Fruit fly (Drosophila melanogaster): ENCODE results near the gene CG12986.
A peak's percentile ranks its signal among the peaks of the same experiment; 100 is the strongest.

The CG12986 gene

dm6 chrX:17780295-17780694 lies 39.2 kb downstream of the CG12986 start (continued):
- TF ChIP-seq HLHmδ (GFP tag; optimal IDR thresholded peaks at IDR 0.05): no peak
- no peak for TF ChIP-seq org-1 (GFP tag; optimal IDR thresholded peaks at IDR 0.05)
- no peak for TF ChIP-seq danr (GFP tag; IDR thresholded peaks at IDR 0.05)
- no peak for TF ChIP-seq prd (optimal IDR thresholded peaks at IDR 0.05)
- TF ChIP-seq prd (GFP tag; IDR thresholded peaks at IDR 0.05): peak; percentile 22; the same call in 1 of the 3 replicates
- no peak for TF ChIP-seq CG10543 (GFP tag; optimal IDR thresholded peaks at IDR 0.05)
- no peak for TF ChIP-seq gcm (GFP tag; optimal IDR thresholded peaks at IDR 0.05)
- TF ChIP-seq lov (optimal IDR thresholded peaks at IDR 0.05): no peak
- no peak for TF ChIP-seq lov (GFP tag; IDR thresholded peaks at IDR 0.05)
- TF ChIP-seq hth (optimal IDR thresholded peaks at IDR 0.05): no peak
- TF ChIP-seq YL-1 (GFP tag; optimal IDR thresholded peaks at IDR 0.05): no peak
- TF ChIP-seq Asciz (GFP tag; optimal IDR thresholded peaks at IDR 0.05): peak; percentile 23
- TF ChIP-seq NK7.1 (GFP tag; optimal IDR thresholded peaks at IDR 0.05): no peak
- TF ChIP-seq bsh (GFP tag; optimal IDR thresholded peaks at IDR 0.05): peak in 1 of 2 experiments; percentile 63
- TF ChIP-seq CG8924 (tag; optimal IDR thresholded peaks at IDR 0.05): peak; percentile 53
- peak; percentile 37 for TF ChIP-seq CG7556 (GFP tag; optimal IDR thresholded peaks at IDR 0.05)
- no peak for TF ChIP-seq Vsx1 (GFP tag; optimal IDR thresholded peaks at IDR 0.05)
- TF ChIP-seq ewg (GFP tag; optimal IDR thresholded peaks at IDR 0.05): no peak
- peak; percentile 58 for TF ChIP-seq CG17829 (tag; optimal IDR thresholded peaks at IDR 0.05)
- TF ChIP-seq nerfin-2 (GFP tag; IDR thresholded peaks at IDR 0.05; ENCODE audit: partially characterized antibody): no peak
- no peak for TF ChIP-seq ato (GFP tag; IDR thresholded peaks at IDR 0.05; ENCODE audit: partially characterized antibody)
- TF ChIP-seq slbo (GFP tag; IDR thresholded peaks at IDR 0.05): no peak
- TF ChIP-seq bab2 (GFP tag; optimal IDR thresholded peaks at IDR 0.05): peak; percentile 1
- no peak for TF ChIP-seq Dll (GFP tag; IDR thresholded peaks at IDR 0.05; ENCODE audit: partially characterized antibody)
- TF ChIP-seq CG33557 (GFP tag; optimal IDR thresholded peaks at IDR 0.05): peak; percentile 47
- peak; percentile 26; the same call in 1 of the 3 replicates for TF ChIP-seq zfh1 (GFP tag; IDR thresholded peaks at IDR 0.05)
- TF ChIP-seq CG4820 (GFP tag; optimal IDR thresholded peaks at IDR 0.05): no peak
- TF ChIP-seq CG10147 (GFP tag; optimal IDR thresholded peaks at IDR 0.05): no peak
- TF ChIP-seq CG9932 (GFP tag; IDR thresholded peaks at IDR 0.05): no peak
- no peak for TF ChIP-seq tll (GFP tag; optimal IDR thresholded peaks at IDR 0.05)
- TF ChIP-seq grau (tag; optimal IDR thresholded peaks at IDR 0.05): peak; percentile 58
- no peak for TF ChIP-seq Adf1 (GFP tag; IDR thresholded peaks at IDR 0.05)
- no peak for TF ChIP-seq sr (GFP tag; IDR thresholded peaks at IDR 0.05)
- no peak for TF ChIP-seq Lpt (GFP tag; optimal IDR thresholded peaks at IDR 0.05)
- no peak for TF ChIP-seq CG10462 (GFP tag; optimal IDR thresholded peaks at IDR 0.05)
- peak; percentile 71 for TF ChIP-seq CG10979 (tag; optimal IDR thresholded peaks at IDR 0.05)
- peak; percentile 11 for TF ChIP-seq CG1602 (GFP tag; optimal IDR thresholded peaks at IDR 0.05)
- TF ChIP-seq CG6813 (GFP tag; optimal IDR thresholded peaks at IDR 0.05): no peak
- peak; percentile 59 for TF ChIP-seq CG14710 (tag; optimal IDR thresholded peaks at IDR 0.05)
- peak; percentile 61 for TF ChIP-seq dmrt99B (tag; optimal IDR thresholded peaks at IDR 0.05)
- TF ChIP-seq dm (GFP tag; optimal IDR thresholded peaks at IDR 0.05): no peak
- no peak for TF ChIP-seq h (optimal IDR thresholded peaks at IDR 0.05)
- no peak for TF ChIP-seq Stat92E (GFP tag; optimal IDR thresholded peaks at IDR 0.05)
- TF ChIP-seq CG13894 (tag; optimal IDR thresholded peaks at IDR 0.05): no peak
- TF ChIP-seq Atf-2 (GFP tag; optimal IDR thresholded peaks at IDR 0.05): no peak
- no peak for TF ChIP-seq CG4282 (GFP tag; optimal IDR thresholded peaks at IDR 0.05)
- TF ChIP-seq MBD-R2 (GFP tag; IDR thresholded peaks at IDR 0.05): no peak
- TF ChIP-seq psq (GFP tag; optimal IDR thresholded peaks at IDR 0.05): no peak
- TF ChIP-seq CG4707 (GFP tag; optimal IDR thresholded peaks at IDR 0.05): no peak
- no peak for TF ChIP-seq cas (GFP tag; IDR thresholded peaks at IDR 0.05)
- TF ChIP-seq CG1832 (GFP tag; optimal IDR thresholded peaks at IDR 0.05): no peak
- TF ChIP-seq Gsc (GFP tag; IDR thresholded peaks at IDR 0.05): no peak
